Worm (Caenorhabditis elegans) whole organism, L1 larva: ENCODE data around the gene rps-5.

Experiments used
- Y116A8C.19 ChIP-seq: sonication (generic microtip); optimal IDR thresholded peaks from 2 replicates; lab custom pipeline; 2016; ENCODE audit warnings: missing compliant biosample characterization, missing genetic modification characterization, borderline replicate concordance
- aha-1 ChIP-seq: fragments of 150-350 bp; optimal IDR thresholded peaks from 2 replicates; lab custom pipeline; 2014; ENCODE audit warnings: missing biosample characterization, missing genetic modification characterization
- alr-1 ChIP-seq: fragments of 200-800 bp; sonication (Bioruptor generic); optimal IDR thresholded peaks from 2 replicates; lab custom pipeline; 2018; ENCODE audit warnings: borderline replicate concordance, mild to moderate bottlenecking, missing genetic modification characterization, missing compliant biosample characterization
- aly-2 ChIP-seq: fragments of 150-350 bp; optimal IDR thresholded peaks from 2 replicates; lab custom pipeline; 2014; ENCODE audit warnings: missing biosample characterization, missing genetic modification characterization
- blmp-1 ChIP-seq: fragments of 150-350 bp; optimal IDR thresholded peaks from 2 replicates; lab custom pipeline; 2014; ENCODE audit warnings: missing biosample characterization, missing genetic modification characterization
- ceh-90 ChIP-seq: sonication (generic microtip); optimal IDR thresholded peaks from 2 replicates; lab custom pipeline; 2016; ENCODE audit warnings: missing genetic modification characterization, missing compliant biosample characterization
- dsc-1 ChIP-seq: sonication (generic microtip); optimal IDR thresholded peaks from 2 replicates; lab custom pipeline; 2016; ENCODE audit warnings: mild to moderate bottlenecking, missing genetic modification characterization, missing compliant biosample characterization
- egl-13 ChIP-seq: sonication (generic microtip); optimal IDR thresholded peaks from 2 replicates; lab custom pipeline; 2016; ENCODE audit warnings: missing genotype, missing genetic modification reagents, missing genetic modification characterization, missing compliant biosample characterization
- egl-27 ChIP-seq, 2 experiments: fragments of 150-350 bp in 1 of 2; sonication (generic microtip); optimal IDR thresholded peaks; 3 replicates each; lab custom pipeline; 2017 to 2018; ENCODE audit warnings: missing biosample characterization in 2 of 2, missing genetic modification characterization in 2 of 2, missing genetic modification reagents in 2 of 2
- elt-3 ChIP-seq, 6 experiments: fragments of 150-350 bp in 1 of 6; sonication (generic microtip); optimal IDR thresholded peaks; 2 replicates each; lab custom pipeline; 2017 to 2018; ENCODE audit warnings: missing biosample characterization in 6 of 6, missing genetic modification characterization in 6 of 6, inconsistent platforms in 1 of 6
- fkh-10 ChIP-seq: sonication (generic microtip); optimal IDR thresholded peaks from 2 replicates; lab custom pipeline; 2017; ENCODE audit warnings: missing biosample characterization, missing genetic modification reagents, missing genetic modification characterization
- fkh-4 ChIP-seq: sonication (generic microtip); optimal IDR thresholded peaks from 2 replicates; lab custom pipeline; 2016; ENCODE audit warnings: missing compliant biosample characterization, missing genetic modification characterization, borderline replicate concordance
- fos-1 ChIP-seq: fragments of 150-350 bp; optimal IDR thresholded peaks from 2 replicates; lab custom pipeline; 2014; ENCODE audit warnings: missing biosample characterization, missing genetic modification characterization
- grh-1 ChIP-seq: fragments of 200-800 bp; sonication (Bioruptor generic); IDR thresholded peaks from 2 replicates; pipeline ENCODE4 v1.3.6; 2022; ENCODE audit warnings: missing genetic modification reagents, missing genetic modification characterization, missing compliant biosample characterization
- hlh-17 ChIP-seq: fragments of 200-800 bp; sonication (Bioruptor generic); optimal IDR thresholded peaks from 2 replicates; lab custom pipeline; 2018; ENCODE audit warnings: missing genetic modification characterization, mild to moderate bottlenecking, missing compliant biosample characterization, moderate library complexity, borderline replicate concordance
- irx-1 ChIP-seq: sonication (generic microtip); optimal IDR thresholded peaks from 2 replicates; lab custom pipeline; 2016; ENCODE audit warnings: missing genetic modification characterization, missing compliant biosample characterization
- isw-1 ChIP-seq: fragments of 200-800 bp; sonication (Bioruptor generic); IDR thresholded peaks from 2 replicates; pipeline ENCODE4 v1.3.6; 2022; ENCODE audit warnings: missing genetic modification characterization, missing compliant biosample characterization
- jun-1 ChIP-seq: fragments of 150-350 bp; optimal IDR thresholded peaks from 2 replicates; lab custom pipeline; 2014; ENCODE audit warnings: missing biosample characterization, missing genetic modification reagents, missing genetic modification characterization
- lin-14 ChIP-seq: fragments of 200-800 bp; sonication (Bioruptor generic); optimal IDR thresholded peaks from 2 replicates; lab custom pipeline; 2018; ENCODE audit warnings: mild to moderate bottlenecking, missing genetic modification characterization, moderate library complexity, missing compliant biosample characterization
- lin-35 ChIP-seq, 2 experiments: fragments of 150-350 bp; optimal IDR thresholded peaks; 2 replicates each; lab custom pipeline; 2014; ENCODE audit warnings: missing biosample characterization in 2 of 2, missing genetic modification characterization in 2 of 2, missing genetic modification reagents in 2 of 2
- lin-39 ChIP-seq: fragments of 150-350 bp; optimal IDR thresholded peaks from 2 replicates; lab custom pipeline; 2014; ENCODE audit warnings: missing biosample characterization, missing genetic modification reagents, missing genetic modification characterization
- lsy-2 ChIP-seq, 2 experiments: fragments of 150-350 bp; optimal IDR thresholded peaks; 2 replicates each; lab custom pipeline; 2014; ENCODE audit warnings: missing biosample characterization in 2 of 2, missing genetic modification characterization in 2 of 2
- mef-2 ChIP-seq: fragments of 150-350 bp; optimal IDR thresholded peaks from 2 replicates; lab custom pipeline; 2014; ENCODE audit warnings: missing biosample characterization, missing genetic modification characterization
- mep-1 ChIP-seq: fragments of 150-350 bp; optimal IDR thresholded peaks from 2 replicates; lab custom pipeline; 2014; ENCODE audit warnings: missing biosample characterization, missing genetic modification characterization
- nhr-11 ChIP-seq: fragments of 150-350 bp; optimal IDR thresholded peaks from 2 replicates; lab custom pipeline; 2014; ENCODE audit warnings: missing biosample characterization, missing genetic modification characterization
- nhr-12 ChIP-seq: sonication (generic microtip); optimal IDR thresholded peaks from 2 replicates; lab custom pipeline; 2017; ENCODE audit warnings: missing biosample characterization, missing genetic modification characterization
- nhr-20 ChIP-seq: sonication (generic microtip); optimal IDR thresholded peaks from 2 replicates; lab custom pipeline; 2016; ENCODE audit warnings: mild to moderate bottlenecking, missing genetic modification characterization, missing compliant biosample characterization
- nhr-28 ChIP-seq: fragments of 150-350 bp; optimal IDR thresholded peaks from 2 replicates; lab custom pipeline; 2014; ENCODE audit warnings: missing biosample characterization, missing genetic modification characterization
- nhr-47 ChIP-seq: sonication (generic microtip); optimal IDR thresholded peaks from 2 replicates; lab custom pipeline; 2016; ENCODE audit warnings: mild to moderate bottlenecking, missing genetic modification characterization, moderate library complexity, missing compliant biosample characterization
- nhr-71 ChIP-seq: sonication (generic microtip); optimal IDR thresholded peaks from 2 replicates; lab custom pipeline; 2016; ENCODE audit warnings: mild to moderate bottlenecking, missing genetic modification characterization, moderate library complexity, missing compliant biosample characterization
- nhr-77 ChIP-seq: fragments of 150-350 bp; optimal IDR thresholded peaks from 2 replicates; lab custom pipeline; 2014; ENCODE audit warnings: missing biosample characterization, missing genetic modification characterization
- nhr-84 ChIP-seq: sonication (generic microtip); optimal IDR thresholded peaks from 2 replicates; lab custom pipeline; 2017; ENCODE audit warnings: missing biosample characterization, missing genetic modification characterization
- nhr-85 ChIP-seq: sonication (generic microtip); peaks from one replicate; lab custom pipeline; 2016; ENCODE audit warnings: missing genetic modification characterization, inconsistent platforms, missing compliant biosample characterization
- nhr-90 ChIP-seq: sonication (generic microtip); optimal IDR thresholded peaks from 2 replicates; lab custom pipeline; 2016; ENCODE audit warnings: mild to moderate bottlenecking, missing genetic modification characterization, missing compliant biosample characterization; ENCODE audit not compliant: poor library complexity
- pqm-1 ChIP-seq: sonication (generic microtip); optimal IDR thresholded peaks from 3 replicates; lab custom pipeline; 2017; ENCODE audit warnings: missing biosample characterization, missing genetic modification characterization
- rnt-1 ChIP-seq: sonication (generic microtip); optimal IDR thresholded peaks from 2 replicates; lab custom pipeline; 2016; ENCODE audit warnings: mild to moderate bottlenecking, missing genetic modification characterization, moderate library complexity, missing compliant biosample characterization
- snu-23 ChIP-seq: sonication (generic microtip); optimal IDR thresholded peaks from 2 replicates; lab custom pipeline; 2016; ENCODE audit warnings: missing genetic modification characterization, missing compliant biosample characterization
- swsn-7 ChIP-seq: sonication (generic microtip); optimal IDR thresholded peaks from 2 replicates; lab custom pipeline; 2016; ENCODE audit warnings: missing genetic modification characterization, missing compliant biosample characterization
- tbx-2 ChIP-seq: sonication (generic microtip); optimal IDR thresholded peaks from 2 replicates; lab custom pipeline; 2016; ENCODE audit warnings: missing genetic modification characterization, missing compliant biosample characterization
- unc-86 ChIP-seq: sonication (generic microtip); optimal IDR thresholded peaks from 2 replicates; lab custom pipeline; 2016; ENCODE audit warnings: missing genetic modification characterization, missing compliant biosample characterization
- unc-98 ChIP-seq: fragments of 200-800 bp; sonication (Bioruptor generic); IDR thresholded peaks from 2 replicates; pipeline ENCODE4 v1.3.6; 2022; ENCODE audit warnings: missing genetic modification characterization, missing compliant biosample characterization
- vab-15 ChIP-seq: sonication (generic microtip); optimal IDR thresholded peaks from 2 replicates; lab custom pipeline; 2017; ENCODE audit warnings: missing genotype, mild to moderate bottlenecking, missing genetic modification characterization, missing compliant biosample characterization
- zag-1 ChIP-seq: fragments of 150-350 bp; optimal IDR thresholded peaks from 2 replicates; lab custom pipeline; 2014; ENCODE audit warnings: missing biosample characterization, missing genetic modification characterization

rps-5 gene

ce11 chrIV:11094974-11095373 lies 15.9 kb downstream of the rps-5 start, which contains the start of gene M7.8:
Gene M7.8 (minus strand): TSS chrIV:11095085.
- TF ChIP-seq swsn-7 (tag; lab: Kevin White, UChicago) (no peak), fkh-10 (GFP tag; lab: Kevin White, UChicago) (peak; percentile 78), aha-1 (no peak), ceh-90 (tag; lab: Kevin White, UChicago) (no peak), zag-1 (tag; lab: Kevin White, UChicago) (peak; percentile 88), lsy-2 (tag; optimal IDR thresholded peaks at IDR 0.05; lab: Kevin White, UChicago) (no peak), nhr-85 (tag; lab: Kevin White, UChicago) (no peak), aly-2 (no peak), egl-27 (tag; optimal IDR thresholded peaks at IDR 0.05; lab: Kevin White, UChicago) (no peak), lin-14 (peak; percentile 79), nhr-84 (no peak), irx-1 (no peak), mef-2 (tag; lab: Kevin White, UChicago) (no peak), unc-86 (tag; lab: Kevin White, UChicago) (peak; percentile 41), nhr-47 (tag; lab: Kevin White, UChicago) (peak; percentile 18), grh-1 (GFP tag; lab: Robert Waterston, UW) (no peak)

- TF ChIP-seq egl-27 (tag; optimal IDR thresholded peaks at IDR 0.05; lab: Kevin White, UChicago), result no peak
- TF ChIP-seq nhr-20 (tag; lab: Kevin White, UChicago), result no peak
- no peak for TF ChIP-seq hlh-17 (GFP tag; lab: Kevin White, UChicago)
- TF ChIP-seq rnt-1 (tag; lab: Kevin White, UChicago), result no peak
- no peak for TF ChIP-seq tbx-2 (tag; lab: Kevin White, UChicago)
- no peak for TF ChIP-seq unc-98 (GFP tag; lab: Robert Waterston, UW)
These were observed 16.8 kb downstream of the rps-5 start for ce11 chrIV:11094052-11094451.

ce11 chrIV:11092502-11093080 lies 18.3 kb downstream of the rps-5 start, which contains the start of gene bcc-1:
Gene bcc-1 (minus strand): TSS chrIV:11092552.
- no peak for TF ChIP-seq lin-39 (tag; lab: Kevin White, UChicago)
- no peak for TF ChIP-seq fkh-4 (tag; lab: Kevin White, UChicago)
- TF ChIP-seq lin-35 (GFP tag; optimal IDR thresholded peaks at IDR 0.05; lab: Kevin White, UChicago), result peak in 1 of 2 experiments; percentile 34
- no peak for TF ChIP-seq nhr-11 (tag; lab: Kevin White, UChicago)
- TF ChIP-seq nhr-71 (tag; lab: Kevin White, UChicago), result peak; percentile 31
- no peak for TF ChIP-seq jun-1 (tag; lab: Kevin White, UChicago)
- peak; percentile 54 for TF ChIP-seq blmp-1
- TF ChIP-seq nhr-90 (tag; lab: Kevin White, UChicago), result peak; percentile 12
- TF ChIP-seq elt-3 (tag; optimal IDR thresholded peaks at IDR 0.05; lab: Kevin White, UChicago), result peak in 5 of 6 experiments; percentile 31 to 95 (median 81)
- TF ChIP-seq lsy-2 (tag; optimal IDR thresholded peaks at IDR 0.05; lab: Kevin White, UChicago), result peak in 1 of 2 experiments; percentile 37
- no peak for TF ChIP-seq hlh-17 (GFP tag; lab: Kevin White, UChicago)
- TF ChIP-seq nhr-20 (tag; lab: Kevin White, UChicago), result peak; percentile 51
- TF ChIP-seq fos-1, result no peak
- TF ChIP-seq snu-23 (GFP tag; lab: Kevin White, UChicago), result peak; percentile 32
- no peak for TF ChIP-seq nhr-77 (tag; lab: Kevin White, UChicago)

DNA sequence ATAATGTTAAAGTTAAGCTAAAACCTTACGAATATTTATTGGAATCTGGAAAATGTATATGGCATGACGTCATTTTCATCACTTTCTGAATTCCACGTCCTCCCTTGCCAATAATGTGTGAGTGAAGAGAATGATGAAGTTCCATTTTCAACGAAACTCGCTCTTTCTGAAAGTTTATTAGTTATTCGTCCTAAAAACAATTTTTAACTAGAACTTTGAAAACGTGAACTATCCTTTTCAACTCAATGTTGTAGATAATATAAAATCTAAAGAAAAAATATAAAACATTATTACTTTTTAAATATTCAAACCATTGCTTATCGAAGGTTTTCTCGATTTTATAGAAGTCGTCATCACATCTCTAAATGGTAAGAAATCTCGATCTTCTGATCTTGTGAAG lies 21.3 kb downstream of the rps-5 start, which contains the start of gene M7.7:
M7.7 (plus strand) TSS at position 301 of the 400 bp plus-strand sequence.
- TF ChIP-seq isw-1 (GFP tag; lab: Robert Waterston, UW) (no peak), lin-35 (GFP tag; optimal IDR thresholded peaks at IDR 0.05; lab: Kevin White, UChicago) (no peak), Y116A8C.19 (tag; lab: Kevin White, UChicago) (no peak), nhr-28 (tag; lab: Kevin White, UChicago) (no peak), egl-27 (tag; optimal IDR thresholded peaks at IDR 0.05; lab: Kevin White, UChicago) (no peak), alr-1 (tag; lab: Kevin White, UChicago) (no peak), egl-13 (tag; lab: Kevin White, UChicago) (no peak), vab-15 (no peak), pqm-1 (tag; lab: Kevin White, UChicago) (no peak), swsn-7 (tag; lab: Kevin White, UChicago) (no peak), mep-1 (no peak), dsc-1 (tag; lab: Kevin White, UChicago) (no peak), nhr-77 (tag; lab: Kevin White, UChicago) (no peak), nhr-12 (tag; lab: Kevin White, UChicago) (no peak), hlh-17 (GFP tag; lab: Kevin White, UChicago) (no peak)
